Fruit fly (Drosophila melanogaster): ENCODE data around the gene Atpalpha.
A peak's percentile ranks its signal among the peaks of the same experiment; 100 is the strongest.

Atpalpha gene

dm6 chr3R:20989657-20990056, 41.1 kb downstream of the Atpalpha start (continued):
- TF ChIP-seq CG8632 (GFP tag; optimal IDR thresholded peaks at IDR 0.05): no peak
- peak; percentile 65 for TF ChIP-seq Eip78C (GFP tag)
- TF ChIP-seq Eip93F (GFP tag; optimal IDR thresholded peaks at IDR 0.05): no peak
- TF ChIP-seq CG15336 (GFP tag; IDR thresholded peaks at IDR 0.05): peak; percentile 56
- TF ChIP-seq Gug (GFP tag; IDR thresholded peaks at IDR 0.05): peak; percentile 41; the same call in 1 of the 2 replicates
- TF ChIP-seq OdsH (GFP tag; optimal IDR thresholded peaks at IDR 0.05): peak; percentile 31
- no peak for TF ChIP-seq CG7368 (GFP tag; optimal IDR thresholded peaks at IDR 0.05)

dm6 chr3R:20990409-20990808, 41.9 kb downstream of the Atpalpha start:
- TF ChIP-seq vri (GFP tag; optimal IDR thresholded peaks at IDR 0.05): no peak
- TF ChIP-seq achi (GFP tag; optimal IDR thresholded peaks at IDR 0.05): no peak
- TF ChIP-seq CG8319 (GFP tag; optimal IDR thresholded peaks at IDR 0.05): no peak
- TF ChIP-seq CG16779 (tag; optimal IDR thresholded peaks at IDR 0.05): no peak
- no peak for TF ChIP-seq Hr4 (GFP tag; optimal IDR thresholded peaks at IDR 0.05)
- TF ChIP-seq CG7368 (GFP tag; optimal IDR thresholded peaks at IDR 0.05): no peak
- TF ChIP-seq dac (GFP tag; optimal IDR thresholded peaks at IDR 0.05): no peak
- no peak for TF ChIP-seq fd59A (GFP tag; optimal IDR thresholded peaks at IDR 0.05)
- TF ChIP-seq CG3032 (tag; optimal IDR thresholded peaks at IDR 0.05): no peak
- no peak for TF ChIP-seq svp (GFP tag)
- no peak for TF ChIP-seq cyc (GFP tag; optimal IDR thresholded peaks at IDR 0.05)
- no peak for TF ChIP-seq CG32006 (GFP tag; optimal IDR thresholded peaks at IDR 0.05)
- no peak for TF ChIP-seq CG10631 (GFP tag; optimal IDR thresholded peaks at IDR 0.05)
- TF ChIP-seq ss (GFP tag; optimal IDR thresholded peaks at IDR 0.05): no peak
- no peak for TF ChIP-seq CG1621 (tag; optimal IDR thresholded peaks at IDR 0.05)

- TF ChIP-seq CG3032 (tag; optimal IDR thresholded peaks at IDR 0.05): no peak
- no peak for TF ChIP-seq dsx (GFP tag; optimal IDR thresholded peaks at IDR 0.05; ENCODE audit: poor library complexity, severe bottlenecking)
- no peak for TF ChIP-seq CG8119 (GFP tag; IDR thresholded peaks at IDR 0.05)
- no peak for TF ChIP-seq CG11762 (GFP tag; optimal IDR thresholded peaks at IDR 0.05; ENCODE audit: insufficient read depth)
- TF ChIP-seq svp (GFP tag): no peak
- TF ChIP-seq Ets21C (GFP tag; optimal IDR thresholded peaks at IDR 0.05): no peak
- TF ChIP-seq CG4318 (GFP tag; optimal IDR thresholded peaks at IDR 0.05): no peak
- TF ChIP-seq Sox14 (GFP tag; optimal IDR thresholded peaks at IDR 0.05): no peak
Observed at dm6 chr3R:20998319-20998718, 49.8 kb downstream of the Atpalpha start.

dm6 chr3R:21001123-21001522, 52.6 kb downstream of the Atpalpha start:
- no peak for TF ChIP-seq CG6276 (GFP tag; optimal IDR thresholded peaks at IDR 0.05)
- no peak for TF ChIP-seq CG11294 (GFP tag; IDR thresholded peaks at IDR 0.05)
- TF ChIP-seq fkh (GFP tag; optimal IDR thresholded peaks at IDR 0.05): peak; percentile 57

dm6 chr3R:21006967-21007366, 58.5 kb downstream of the Atpalpha start, which contains the start of gene Alp5:
Gene Alp5 (minus strand): TSS chr3R:21006990.
- TF ChIP-seq CG6276 (GFP tag; optimal IDR thresholded peaks at IDR 0.05): no peak
- TF ChIP-seq lz (GFP tag; optimal IDR thresholded peaks at IDR 0.05): no peak
- no peak for TF ChIP-seq cyc (GFP tag; optimal IDR thresholded peaks at IDR 0.05)
- TF ChIP-seq CG7368 (GFP tag; optimal IDR thresholded peaks at IDR 0.05): no peak
- TF ChIP-seq CG3919 (GFP tag; optimal IDR thresholded peaks at IDR 0.05): no peak
- no peak for TF ChIP-seq CG3032 (tag; optimal IDR thresholded peaks at IDR 0.05)
- TF ChIP-seq CG8319 (GFP tag; optimal IDR thresholded peaks at IDR 0.05): no peak
- no peak for TF ChIP-seq Ets21C (GFP tag; optimal IDR thresholded peaks at IDR 0.05)
- TF ChIP-seq CG11902 (GFP tag; optimal IDR thresholded peaks at IDR 0.05): no peak
- TF ChIP-seq CG6792 (GFP tag; optimal IDR thresholded peaks at IDR 0.05): no peak
- no peak for TF ChIP-seq CG16779 (tag; optimal IDR thresholded peaks at IDR 0.05)
- no peak for TF ChIP-seq CG32006 (GFP tag; optimal IDR thresholded peaks at IDR 0.05)
- TF ChIP-seq ss (GFP tag; optimal IDR thresholded peaks at IDR 0.05): no peak
